Fruit fly (Drosophila melanogaster) whole organism, embryonic: Measurements from ENCODE around the gene Tango5.

Experiments used
- CkIIα-i1 ChIP-seq: fragments of 200-800 bp; sonication (Bioruptor generic); IDR thresholded peaks from 2 replicates; pipeline ENCODE4 v1.3.6; 2022; ENCODE audit warnings: missing biosample characterization, missing genetic modification characterization
- Trl ChIP-seq, 3 experiments: fragments of >200 bp in 2 of 3; fragments of 200-800 bp in 1 of 3; sonication (Bioruptor generic) in 1 of 3; optimal IDR thresholded peaks; 2 replicates in 1 of 3; 3 replicates in 2 of 3; lab custom pipeline; 2016 to 2017; ENCODE audit warnings: missing biosample characterization in 1 of 3, missing genetic modification characterization in 1 of 3
- gce ChIP-seq: fragments of 200-800 bp; sonication (Bioruptor generic); IDR thresholded peaks from 3 replicates; pipeline ENCODE4 v1.3.6; 2022; ENCODE audit warnings: missing biosample characterization, missing genetic modification characterization
- psq ChIP-seq: fragments of 200-800 bp; sonication (Bioruptor generic); optimal IDR thresholded peaks from 2 replicates; lab custom pipeline; 2017; ENCODE audit warnings: missing biosample characterization, missing genetic modification characterization

dm6 chrX:10728541-10728968, 35.7 kb downstream of the Tango5 start:
- TF ChIP-seq Trl (optimal IDR thresholded peaks at IDR 0.05; lab: Kevin White, UChicago) = no peak
- TF ChIP-seq Trl (GFP tag; optimal IDR thresholded peaks at IDR 0.05; lab: Kevin White, UChicago) = no peak
- no peak for TF ChIP-seq gce (GFP tag; lab: Robert Waterston, UW)
- TF ChIP-seq psq (GFP tag; lab: Kevin White, UChicago) = no peak
- no peak for TF ChIP-seq CkIIα-i1 (GFP tag; lab: Robert Waterston, UW)
